Fruit fly (Drosophila melanogaster): ENCODE data around the gene robo2.
A peak's percentile ranks its signal among the peaks of the same experiment; 100 is the strongest.

The robo2 gene

dm6 chr2L:1424812-1425211 is 4.6 kb upstream of the robo2 start (continued):
- TF ChIP-seq CG7745 (tag; optimal IDR thresholded peaks at IDR 0.05) (no peak), CG8089 (GFP tag; optimal IDR thresholded peaks at IDR 0.05) (peak; percentile 12), stc (GFP tag; IDR thresholded peaks at IDR 0.05) (0 out of 2 replicates have a peak, but pooled peaks have one; percentile 11), CG12391 (tag; optimal IDR thresholded peaks at IDR 0.05) (peak; percentile 41), Scr (GFP tag; IDR thresholded peaks at IDR 0.05; ENCODE audit: partially characterized antibody) (no peak), CG4282 (GFP tag; optimal IDR thresholded peaks at IDR 0.05) (no peak), CG2116 (GFP tag; optimal IDR thresholded peaks at IDR 0.05) (peak; percentile 13), Mes4 (GFP tag; optimal IDR thresholded peaks at IDR 0.05) (peak; percentile 58), GATAe (GFP tag; conservative IDR thresholded peaks at IDR 0.05) (no peak), CG7963 (GFP tag; IDR thresholded peaks at IDR 0.05; ENCODE audit: partially characterized antibody) (no peak), CG11696 (GFP tag; IDR thresholded peaks at IDR 0.05) (no peak), tna (GFP tag; IDR thresholded peaks at IDR 0.05; ENCODE audit: partially characterized antibody) (no peak), CG17359 (tag; optimal IDR thresholded peaks at IDR 0.05) (peak; percentile 15), sqz (GFP tag; optimal IDR thresholded peaks at IDR 0.05) (no peak), CG11723 (GFP tag; optimal IDR thresholded peaks at IDR 0.05) (no peak), Chrac-16 (GFP tag; optimal IDR thresholded peaks at IDR 0.05) (peak; percentile 53), CG12659 (GFP tag; optimal IDR thresholded peaks at IDR 0.05) (no peak), disco-r (GFP tag; optimal IDR thresholded peaks at IDR 0.05) (peak; percentile 13), Hsf (GFP tag; optimal IDR thresholded peaks at IDR 0.05) (peak; percentile 55), ATbp (GFP tag; optimal IDR thresholded peaks at IDR 0.05) (peak; percentile 75), Gug (GFP tag; IDR thresholded peaks at IDR 0.05) (no peak), wor (GFP tag; IDR thresholded peaks at IDR 0.05) (no peak), CG14965 (GFP tag; optimal IDR thresholded peaks at IDR 0.05; ENCODE audit: borderline replicate concordance) (no peak), trem (tag; optimal IDR thresholded peaks at IDR 0.05) (peak; percentile 11), zfh2 (GFP tag; optimal IDR thresholded peaks at IDR 0.05) (no peak), ro (GFP tag; IDR thresholded peaks at IDR 0.05) (no peak), CG18764 (GFP tag; optimal IDR thresholded peaks at IDR 0.05) (no peak), ftz-f1 (GFP tag; optimal IDR thresholded peaks at IDR 0.05) (no peak), tgo (GFP tag; IDR thresholded peaks at IDR 0.05) (peak; percentile 22; the same call in 1 of the 3 replicates), vfl (GFP tag; optimal IDR thresholded peaks at IDR 0.05) (peak; percentile 4), CG8359 (GFP tag; optimal IDR thresholded peaks at IDR 0.05; ENCODE audit: borderline replicate concordance) (no peak), dan (GFP tag; IDR thresholded peaks at IDR 0.05) (no peak), CG8478 (optimal IDR thresholded peaks at IDR 0.05) (no peak), CG15696 (tag; optimal IDR thresholded peaks at IDR 0.05) (no peak), jumu (GFP tag; optimal IDR thresholded peaks at IDR 0.05) (no peak), lab (GFP tag; optimal IDR thresholded peaks at IDR 0.05) (peak; percentile 17), slou (GFP tag; optimal IDR thresholded peaks at IDR 0.05) (no peak), pzg (GFP tag; optimal IDR thresholded peaks at IDR 0.05) (no peak), dmrt11E (tag; optimal IDR thresholded peaks at IDR 0.05) (peak; percentile 53), tll (GFP tag; optimal IDR thresholded peaks at IDR 0.05) (no peak), CG30431 (GFP tag; optimal IDR thresholded peaks at IDR 0.05) (no peak), CG6765 (GFP tag; optimal IDR thresholded peaks at IDR 0.05) (no peak), nau (GFP tag; optimal IDR thresholded peaks at IDR 0.05) (no peak), pita (GFP tag; optimal IDR thresholded peaks at IDR 0.05) (no peak), CG31224 (GFP tag; IDR thresholded peaks at IDR 0.05) (no peak), esg (GFP tag; conservative IDR thresholded peaks at IDR 0.05) (peak; percentile 36; the same call in 1 of the 2 replicates), crp (GFP tag; optimal IDR thresholded peaks at IDR 0.05) (no peak), abd-A (tag; optimal IDR thresholded peaks at IDR 0.05) (no peak), CG9727 (GFP tag; optimal IDR thresholded peaks at IDR 0.05) (peak; percentile 2), CG3995 (GFP tag; optimal IDR thresholded peaks at IDR 0.05) (no peak), Dp (GFP tag; optimal IDR thresholded peaks at IDR 0.05) (no peak)
